Worm (Caenorhabditis elegans) whole organism, L4/young adult: ENCODE results near the gene dnpp-1.

Experiments
- W03F9.2 ChIP-seq: fragments of 150-350 bp; optimal IDR thresholded peaks from 2 replicates; lab custom pipeline; 2014; ENCODE audit warnings: missing biosample characterization, missing genetic modification characterization
- dao-5 ChIP-seq: sonication (generic microtip); optimal IDR thresholded peaks from 2 replicates; lab custom pipeline; 2016; ENCODE audit warnings: missing genotype, missing genetic modification characterization, moderate library complexity, missing compliant biosample characterization
- him-1 ChIP-seq: sonication (generic microtip); optimal IDR thresholded peaks from 2 replicates; lab custom pipeline; 2016; ENCODE audit warnings: missing genotype, missing genetic modification reagents, missing genetic modification characterization, missing compliant biosample characterization

Gene dnpp-1

ce11 chrIII:5882284-5882683, 18.7 kb upstream of the dnpp-1 start:
- TF ChIP-seq W03F9.2 (tag; lab: Kevin White, UChicago) (no peak), him-1 (no peak), dao-5 (no peak)

DNA sequence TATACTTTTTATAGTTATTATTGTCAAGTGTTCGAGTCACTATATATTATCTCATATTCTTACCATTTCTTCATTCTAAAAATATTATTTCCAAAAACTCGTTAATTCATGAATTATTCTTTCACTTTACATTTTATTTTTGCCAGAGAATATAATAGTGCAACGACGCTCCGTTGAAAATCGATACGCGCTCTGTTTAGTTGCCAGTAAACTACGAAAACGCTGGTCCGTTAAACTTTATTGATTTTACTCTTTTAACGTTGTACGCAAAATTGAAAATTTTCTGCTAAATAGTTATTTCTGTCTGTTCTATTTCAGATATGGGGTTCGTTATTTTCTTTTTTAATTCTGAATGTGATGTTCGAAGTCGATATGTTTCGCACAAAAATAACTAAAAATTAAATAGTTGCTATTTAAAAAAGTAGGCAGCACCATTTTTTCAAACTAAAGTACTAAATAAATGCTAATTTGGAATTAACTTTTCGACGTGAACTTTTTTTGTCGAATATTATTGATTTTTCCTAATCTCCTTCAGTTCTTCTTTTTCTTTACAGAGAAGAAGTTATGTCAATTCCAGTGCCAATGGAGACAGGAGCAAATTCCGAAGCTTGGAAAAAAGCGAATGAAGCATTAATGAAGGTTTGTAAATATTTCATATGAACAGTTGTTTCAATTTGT, 15.8 kb upstream of the dnpp-1 start, which contains the start of gene hpo-10:
Gene hpo-10, plus strand, starts transcription at position 199 of the 678 bp plus-strand sequence.
- no peak for TF ChIP-seq W03F9.2 (tag; lab: Kevin White, UChicago)
- TF ChIP-seq dao-5, result no peak
- no peak for TF ChIP-seq him-1

DNA sequence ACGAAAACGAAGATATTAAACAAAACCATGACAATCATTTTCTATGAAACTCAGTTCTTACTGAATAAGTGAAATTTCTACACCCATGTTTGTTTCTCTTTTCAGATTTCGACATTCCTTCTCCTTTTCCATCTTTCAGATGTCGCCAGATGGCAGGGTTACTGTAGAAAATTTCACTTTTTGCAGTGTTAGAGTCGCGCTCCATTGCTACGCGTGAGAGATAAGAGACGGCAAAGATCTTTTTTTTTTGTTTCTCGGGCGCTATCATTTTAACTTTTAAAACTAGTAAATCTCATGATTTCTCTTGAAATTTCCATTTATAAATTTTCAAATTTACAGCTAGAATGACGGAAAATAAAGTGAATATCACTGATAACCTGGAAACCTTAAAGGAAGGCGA, 14.6 kb upstream of the dnpp-1 start, which contains the start of the genes mig-21 and F01F1.2:
Gene mig-21, minus strand, starts transcription at position 166 of the 400 bp plus-strand sequence.
Gene F01F1.2, plus strand, starts transcription at position 340 of the 400 bp plus-strand sequence.
- TF ChIP-seq W03F9.2 (tag; lab: Kevin White, UChicago), result no peak
- TF ChIP-seq him-1, result no peak
- no peak for TF ChIP-seq dao-5

DNA sequence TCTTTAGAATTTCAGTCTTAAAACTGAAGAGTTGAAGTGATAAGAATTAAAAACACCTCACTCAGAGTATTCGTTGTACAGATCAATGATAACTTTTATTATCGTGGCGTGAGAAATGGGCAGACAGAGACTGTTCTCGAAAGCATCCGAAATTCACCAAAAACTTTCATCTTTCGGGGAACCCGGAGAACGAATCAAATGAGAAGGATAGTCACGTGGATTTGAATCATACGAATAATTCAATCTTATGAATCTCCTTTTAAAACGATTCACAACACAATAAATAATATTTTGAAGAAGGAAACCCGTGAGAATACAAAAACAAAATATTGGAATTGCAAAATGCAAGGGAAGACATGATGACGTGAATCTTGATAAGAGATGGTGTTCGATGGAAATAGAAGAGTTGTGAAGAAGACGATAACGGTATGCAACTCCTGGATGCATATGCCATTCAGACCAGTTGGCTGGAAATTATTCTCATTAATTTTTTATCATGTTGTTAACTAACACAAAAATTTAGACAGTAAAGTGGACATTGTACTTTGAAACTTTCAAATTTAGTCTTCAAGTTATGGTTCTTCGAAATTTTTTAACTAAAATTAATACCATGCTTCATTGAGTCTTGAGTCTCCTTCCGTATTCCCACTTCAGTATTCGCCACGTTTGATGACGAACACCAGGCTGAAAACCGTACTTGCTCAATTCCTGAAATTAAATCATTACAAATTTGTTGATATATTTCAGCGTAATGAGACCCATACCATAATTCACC, 13.5 kb upstream of the dnpp-1 start:
- no peak for TF ChIP-seq him-1
- no peak for TF ChIP-seq W03F9.2 (tag; lab: Kevin White, UChicago)
- no peak for TF ChIP-seq dao-5

DNA sequence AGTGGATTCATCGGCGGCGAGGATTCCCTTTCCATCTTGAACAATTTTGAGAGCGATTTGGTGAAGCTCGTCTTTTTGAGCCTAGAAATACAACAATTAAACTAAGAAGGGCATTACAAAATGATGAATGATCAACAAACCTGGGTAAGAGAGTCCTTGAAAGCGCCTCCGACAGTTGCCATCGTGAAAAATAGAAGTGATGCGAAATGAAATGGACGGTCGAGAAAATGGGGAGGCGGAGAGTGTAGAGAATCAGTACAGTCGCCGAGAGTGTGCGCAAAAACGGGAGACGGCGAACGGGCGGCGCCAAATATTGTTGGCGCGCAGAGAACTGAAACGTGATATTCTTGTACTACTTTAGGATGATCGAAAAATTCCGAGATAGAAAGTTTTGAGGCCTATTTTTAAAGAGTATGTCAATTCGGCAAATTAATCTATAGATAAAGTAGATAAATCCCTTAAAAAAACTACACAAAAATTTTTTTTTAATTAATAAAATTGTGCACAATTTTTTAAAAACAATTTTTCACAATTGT, 12.6 kb upstream of the dnpp-1 start, which contains the start of gene aldo-2:
Gene aldo-2, minus strand, starts transcription at position 486 of the 536 bp plus-strand sequence.
- TF ChIP-seq W03F9.2 (tag; lab: Kevin White, UChicago) (no peak), dao-5 (no peak), him-1 (no peak)

DNA sequence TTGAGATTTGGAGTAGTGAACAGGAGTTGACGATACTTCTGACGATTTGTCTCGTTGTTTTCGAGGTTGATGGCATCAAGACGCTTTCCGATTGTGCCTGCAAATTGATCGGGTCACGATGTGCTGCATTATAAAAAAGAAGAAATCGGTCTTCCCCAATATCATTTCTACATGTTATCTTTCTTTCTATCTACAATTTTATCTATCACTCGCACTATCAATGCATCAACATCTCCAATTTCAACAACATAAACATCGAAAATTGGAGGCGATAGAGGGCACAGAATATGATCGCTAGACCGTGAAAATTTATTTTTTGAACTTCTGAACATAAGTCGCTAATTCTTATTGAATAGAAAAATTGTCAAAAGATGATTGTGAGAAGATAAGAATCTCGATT, 12.1 kb upstream of the dnpp-1 start:
- TF ChIP-seq dao-5, result no peak
- no peak for TF ChIP-seq W03F9.2 (tag; lab: Kevin White, UChicago)
- TF ChIP-seq him-1, result no peak

ce11 chrIII:5875418-5875702, 11.8 kb upstream of the dnpp-1 start:
- TF ChIP-seq him-1 (no peak), dao-5 (no peak), W03F9.2 (tag; lab: Kevin White, UChicago) (no peak)

- TF ChIP-seq him-1 (no peak), dao-5 (no peak), W03F9.2 (tag; lab: Kevin White, UChicago) (no peak)
These were observed 11.2 kb upstream of the dnpp-1 start for ce11 chrIII:5874664-5875417.

DNA sequence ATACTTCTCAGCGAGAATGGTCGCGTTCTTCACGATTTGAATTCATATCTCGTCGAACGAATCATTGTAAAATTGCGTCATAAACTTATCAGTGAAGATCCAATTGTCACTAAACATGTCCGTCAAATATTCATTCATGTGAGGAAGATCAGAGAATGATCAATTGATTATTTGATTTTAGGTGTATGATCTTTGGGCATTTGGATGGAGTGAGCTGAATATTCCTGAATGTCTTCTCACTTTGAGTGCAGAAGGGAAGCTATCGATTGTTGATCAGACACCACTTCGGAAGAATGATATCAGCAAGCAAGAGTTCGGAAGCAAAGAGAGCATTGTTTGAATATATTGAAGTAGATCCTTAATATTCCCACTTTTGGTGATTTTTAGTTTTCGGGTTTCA, 10.7 kb upstream of the dnpp-1 start:
- TF ChIP-seq dao-5, result no peak

DNA sequence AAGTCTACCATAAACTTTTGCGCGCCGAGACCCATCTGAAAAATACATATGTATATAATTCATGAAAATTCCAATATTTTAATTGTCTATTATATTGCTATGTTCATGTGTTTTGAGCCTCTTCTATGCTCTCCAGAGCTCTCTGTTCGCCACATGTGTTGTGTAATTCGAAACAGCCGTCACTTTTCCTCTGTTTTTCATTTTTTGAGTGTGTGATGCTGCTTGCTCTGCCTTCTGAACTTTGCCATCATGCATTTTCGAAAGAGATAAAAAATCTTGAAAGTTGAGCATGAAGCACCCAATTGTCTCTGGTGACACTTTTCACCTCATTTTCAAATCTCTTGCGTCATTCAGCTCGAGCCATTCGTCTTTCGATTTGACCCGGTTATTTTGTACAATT, 8.7 kb upstream of the dnpp-1 start:
- TF ChIP-seq dao-5 (no peak), W03F9.2 (tag; lab: Kevin White, UChicago) (no peak)

- TF ChIP-seq W03F9.2 (tag; lab: Kevin White, UChicago) (peak; percentile 69), him-1 (no peak)
These were observed 8.2 kb upstream of the dnpp-1 start, which contains the start of the genes F01F1.11 and F01F1.3 for ce11 chrIII:5871760-5872159. TSS of gene F01F1.11 (minus strand) at chrIII:5871877. TSS of gene F01F1.3 (plus strand) at chrIII:5871938.

ce11 chrIII:5869429-5869828, 5.8 kb upstream of the dnpp-1 start, which contains the start of gene F01F1.15:
TSS of gene F01F1.15 (minus strand) at chrIII:5869529.
- TF ChIP-seq dao-5 (no peak), him-1 (no peak), W03F9.2 (tag; lab: Kevin White, UChicago) (no peak)

DNA sequence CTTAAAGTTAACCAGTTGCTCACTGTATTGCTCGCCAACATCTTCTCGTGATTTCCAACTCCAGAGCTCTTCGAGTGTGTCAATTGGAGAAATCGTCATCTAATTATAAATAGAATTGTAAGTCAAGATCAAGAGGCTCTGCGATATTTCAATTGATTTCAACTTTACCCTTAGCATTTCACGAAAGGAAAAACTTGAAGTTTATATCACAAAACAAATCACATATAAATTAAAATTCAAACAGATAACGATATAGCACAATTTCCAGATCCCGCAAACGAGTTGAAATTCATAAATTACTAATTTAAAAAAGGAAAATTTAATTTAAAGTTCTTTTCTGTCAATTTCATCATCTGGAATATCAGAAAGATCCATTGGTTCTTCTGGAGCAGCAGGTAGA, 4.8 kb upstream of the dnpp-1 start, which contains the start of gene eng-1:
Gene eng-1, minus strand, starts transcription at position 101 of the 400 bp plus-strand sequence.
- TF ChIP-seq dao-5 (no peak), W03F9.2 (tag; lab: Kevin White, UChicago) (no peak), him-1 (no peak)

DNA sequence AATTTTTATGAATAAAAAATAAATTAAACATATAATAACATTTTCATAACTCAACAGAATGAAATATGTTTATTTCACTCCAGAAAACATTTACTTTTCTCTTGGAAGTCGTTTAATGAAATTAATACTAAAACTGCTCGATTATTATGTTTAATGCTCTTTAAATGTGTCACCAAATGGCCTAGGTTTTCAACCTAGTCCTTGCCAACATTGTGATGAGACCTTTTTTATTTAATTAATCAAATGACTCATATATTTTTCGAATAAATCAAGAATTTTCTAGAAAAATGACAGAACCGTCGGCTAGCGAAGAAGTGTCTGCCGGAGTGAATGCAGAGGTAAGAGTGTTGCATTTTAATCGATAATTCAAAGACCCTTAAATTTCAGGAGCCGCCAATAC, 667 bp upstream of the dnpp-1 start, which contains the start of gene rabn-5:
Gene rabn-5, plus strand, starts transcription at position 284 of the 400 bp plus-strand sequence.
- TF ChIP-seq him-1 (no peak), dao-5 (no peak), W03F9.2 (tag; lab: Kevin White, UChicago) (no peak)
